Fruit fly (Drosophila melanogaster) whole organism, adult: ENCODE measurements around the gene CG13894.

Source experiments
- kay ChIP-seq: fragments of 200-800 bp; sonication (Bioruptor generic); peaks from one replicate; lab custom pipeline; 2016; ENCODE audit warnings: missing biosample characterization, missing genetic modification characterization, borderline replicate concordance
- ovo ChIP-seq: fragments of 200-800 bp; sonication (Bioruptor generic); optimal IDR thresholded peaks from 2 replicates; lab custom pipeline; 2016; ENCODE audit warnings: missing biosample characterization, missing genetic modification characterization

DNA sequence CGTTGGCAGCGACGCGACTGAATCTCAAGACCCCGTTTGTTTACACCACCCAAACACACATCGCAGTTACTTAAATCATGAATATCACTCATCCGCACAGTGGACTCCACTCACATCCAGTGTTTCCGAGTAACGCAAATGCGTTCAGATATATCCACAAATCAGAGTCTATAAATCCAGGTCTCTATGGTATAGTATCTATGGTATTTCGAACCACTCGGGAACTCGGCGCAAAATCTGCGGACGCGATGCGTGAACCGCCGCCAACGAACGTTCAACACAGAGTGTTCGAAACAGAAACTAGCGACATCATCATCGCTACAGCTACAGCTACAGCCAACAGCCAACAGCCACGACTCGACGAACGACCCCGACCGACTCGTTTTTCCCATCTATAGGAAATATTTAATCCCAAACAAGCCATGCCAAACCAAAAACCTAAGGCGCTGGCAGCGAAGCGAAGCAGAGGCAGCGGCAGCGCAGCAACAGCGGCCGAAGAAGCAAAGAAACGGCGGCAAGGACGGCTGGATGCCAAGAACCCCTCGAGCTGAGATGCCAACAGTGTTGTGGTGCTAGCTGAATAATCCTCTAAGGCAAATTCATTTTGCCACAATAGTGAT is at the start of gene CG13894:
- no peak for TF ChIP-seq ovo (GFP tag; lab: Kevin White, UChicago)
- peak; percentile 39 for TF ChIP-seq kay
